Fruit fly (Drosophila melanogaster): ENCODE measurements around the gene dob.

DNA sequence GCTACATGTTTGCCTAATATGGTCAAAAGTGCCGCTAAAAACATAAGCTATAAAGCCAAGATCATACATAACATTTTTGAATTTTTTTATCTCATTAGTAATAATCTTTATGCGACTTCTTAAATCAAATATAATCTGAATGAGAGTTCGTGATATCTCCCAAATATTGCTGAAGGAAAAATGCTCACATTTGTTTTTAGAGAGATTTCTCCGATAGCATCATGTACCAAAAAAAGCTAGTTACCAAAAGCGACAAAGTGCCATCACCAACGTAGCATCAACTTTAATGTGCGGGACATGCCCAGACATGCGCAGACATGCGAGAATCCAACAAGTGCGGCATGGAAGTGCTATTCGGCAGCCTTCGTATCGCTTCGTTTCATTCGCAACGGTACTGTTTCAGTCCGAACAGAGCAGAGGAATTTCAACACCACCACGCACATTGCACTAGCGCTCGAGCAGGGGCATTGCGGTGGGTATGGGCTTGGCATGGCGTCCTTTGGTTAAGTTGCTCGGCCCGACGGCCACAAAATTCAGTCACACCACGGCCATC is 22.4 kb downstream of the dob start, which contains the start of gene Rab3-GEF:
- TF ChIP-seq pan (optimal IDR thresholded peaks at IDR 0.05) (no peak), psq (optimal IDR thresholded peaks at IDR 0.05) (no peak), EcR (GFP tag; optimal IDR thresholded peaks at IDR 0.05) (no peak)

All from whole organism.